Fruit fly (Drosophila melanogaster) whole organism, adult: ENCODE data around the gene Nepl19.

Source experiments
- CG11617 ChIP-seq: fragments of 200-800 bp; sonication (Bioruptor generic); optimal IDR thresholded peaks from 2 replicates; lab custom pipeline; 2017; ENCODE audit warnings: mild to moderate bottlenecking, missing biosample characterization, missing genetic modification reagents, missing genetic modification characterization
- CG12768 ChIP-seq: fragments of 200-800 bp; sonication (Bioruptor generic); optimal IDR thresholded peaks from 2 replicates; lab custom pipeline; 2017; ENCODE audit warnings: missing biosample characterization, missing genetic modification characterization, mild to moderate bottlenecking, moderate library complexity, missing genetic modification reagents
- CG14711 ChIP-seq: fragments of 200-800 bp; sonication (Bioruptor generic); optimal IDR thresholded peaks from 2 replicates; lab custom pipeline; 2018; ENCODE audit warnings: missing biosample characterization, mild to moderate bottlenecking, missing genetic modification characterization, moderate library complexity
- CG1620 ChIP-seq: fragments of 200-800 bp; sonication (Bioruptor generic); optimal IDR thresholded peaks from 2 replicates; lab custom pipeline; 2016; ENCODE audit warnings: missing biosample characterization, missing genetic modification characterization
- CG33017 ChIP-seq: fragments of 200-800 bp; sonication (Bioruptor generic); optimal IDR thresholded peaks from 2 replicates; lab custom pipeline; 2018; ENCODE audit warnings: missing biosample characterization, mild to moderate bottlenecking, missing genetic modification characterization, moderate library complexity
- CG5204 ChIP-seq: fragments of 200-800 bp; sonication (Bioruptor generic); optimal IDR thresholded peaks from 2 replicates; lab custom pipeline; 2016; ENCODE audit warnings: missing biosample characterization, missing genetic modification characterization
- CG7045 ChIP-seq: fragments of 200-800 bp; sonication (Bioruptor generic); optimal IDR thresholded peaks from 2 replicates; lab custom pipeline; 2017; ENCODE audit warnings: missing biosample characterization, mild to moderate bottlenecking, missing genetic modification characterization
- CG7101 ChIP-seq: fragments of 200-800 bp; sonication (Bioruptor generic); optimal IDR thresholded peaks from 2 replicates; lab custom pipeline; 2018; ENCODE audit warnings: missing biosample characterization, mild to moderate bottlenecking, missing genetic modification characterization, moderate library complexity
- Clk ChIP-seq: fragments of 200-800 bp; sonication (Bioruptor generic); optimal IDR thresholded peaks from 2 replicates; lab custom pipeline; 2017; ENCODE audit warnings: missing biosample characterization, missing genetic modification characterization
- Crg-1 ChIP-seq: fragments of 200-800 bp; sonication (Bioruptor generic); optimal IDR thresholded peaks from 2 replicates; lab custom pipeline; 2016; ENCODE audit warnings: missing biosample characterization, missing genetic modification characterization
- Hr96 ChIP-seq: fragments of 200-800 bp; sonication (Bioruptor generic); optimal IDR thresholded peaks from 2 replicates; lab custom pipeline; 2016; ENCODE audit warnings: missing biosample characterization, missing genetic modification characterization
- Mnt ChIP-seq: fragments of 200-800 bp; sonication (Bioruptor generic); optimal IDR thresholded peaks from 2 replicates; lab custom pipeline; 2016; ENCODE audit warnings: missing biosample characterization, mild to moderate bottlenecking, missing genetic modification characterization
- bab1 ChIP-seq: fragments of 200-800 bp; sonication (Bioruptor generic); optimal IDR thresholded peaks from 3 replicates; lab custom pipeline; 2019; ENCODE audit warnings: missing biosample characterization, mild to moderate bottlenecking, missing genetic modification characterization, moderate library complexity
- cic ChIP-seq: fragments of 200-800 bp; sonication (Bioruptor generic); optimal IDR thresholded peaks from 2 replicates; lab custom pipeline; 2017; ENCODE audit warnings: missing biosample characterization, mild to moderate bottlenecking, missing genetic modification characterization, moderate library complexity
- cnc ChIP-seq, 2 experiments: fragments of >200 bp; optimal IDR thresholded peaks; 2 replicates each; lab custom pipeline; 2017
- kay ChIP-seq: fragments of 200-800 bp; sonication (Bioruptor generic); peaks from one replicate; lab custom pipeline; 2016; ENCODE audit warnings: missing biosample characterization, missing genetic modification characterization, borderline replicate concordance
- ovo ChIP-seq: fragments of 200-800 bp; sonication (Bioruptor generic); optimal IDR thresholded peaks from 2 replicates; lab custom pipeline; 2016; ENCODE audit warnings: missing biosample characterization, missing genetic modification characterization
- pad ChIP-seq: fragments of 200-800 bp; sonication (Bioruptor generic); optimal IDR thresholded peaks from 3 replicates; lab custom pipeline; 2017; ENCODE audit warnings: missing biosample characterization, missing genetic modification characterization, mild to moderate bottlenecking, moderate library complexity, missing genetic modification reagents
- tj ChIP-seq: fragments of 200-800 bp; sonication (Bioruptor generic); optimal IDR thresholded peaks from 3 replicates; lab custom pipeline; 2017; ENCODE audit warnings: missing biosample characterization, mild to moderate bottlenecking, missing genetic modification characterization, moderate library complexity
- toe ChIP-seq: fragments of 200-800 bp; sonication (Bioruptor generic); optimal IDR thresholded peaks from 2 replicates; lab custom pipeline; 2016; ENCODE audit warnings: missing biosample characterization, missing genetic modification characterization

The Nepl19 gene

DNA sequence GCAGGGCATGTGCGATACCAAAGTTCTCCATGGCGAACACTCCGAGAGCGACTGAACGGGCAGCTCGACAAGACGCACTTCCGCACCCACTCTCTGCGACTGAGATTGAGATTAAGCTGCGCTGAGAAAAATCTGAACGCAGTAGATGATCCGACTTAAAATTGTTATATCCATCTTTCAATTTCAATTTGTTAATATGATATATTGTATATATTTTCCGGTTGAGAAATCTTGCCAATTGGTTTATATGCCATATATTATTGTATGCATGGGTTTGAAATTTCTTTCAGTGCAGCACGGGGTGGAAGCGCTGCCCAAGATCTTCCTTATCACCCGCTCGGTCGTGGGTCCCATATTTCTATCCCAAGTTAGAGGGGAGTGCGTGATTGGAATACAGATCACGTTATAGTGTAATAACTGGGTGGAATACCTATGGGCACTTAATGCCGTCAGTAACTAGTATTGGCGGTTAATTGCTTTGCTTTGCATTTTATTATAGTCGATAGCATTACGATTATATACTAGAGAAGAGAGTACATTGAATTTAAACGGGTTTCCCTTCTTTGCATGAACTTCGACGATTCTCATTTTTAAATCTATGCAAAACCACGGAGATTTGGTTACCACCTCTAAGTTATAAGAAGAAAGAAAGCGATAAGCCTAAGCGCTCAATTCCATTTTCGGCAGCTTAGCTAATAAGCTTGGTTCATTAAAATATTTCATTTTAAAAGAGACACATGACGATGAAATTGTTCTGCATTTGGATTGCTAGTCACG, at the start of gene Nepl19, which contains the start of gene Nepl20:
TSS of gene Nepl19 (minus strand) at position 57 of the 777 bp plus-strand sequence.
TSS of gene Nepl20 (plus strand) at position 727 of the 777 bp plus-strand sequence.
- TF ChIP-seq bab1 (no peak), toe (peak; percentile 70), cic (GFP tag; lab: Kevin White, UChicago) (peak; percentile 74), pad (GFP tag; lab: Kevin White, UChicago) (peak; percentile 65), CG7045 (GFP tag; lab: Kevin White, UChicago) (peak; percentile 83), cnc (optimal IDR thresholded peaks at IDR 0.05; lab: Kevin White, UChicago) (no peak), Mnt (peak; percentile 58), CG14711 (tag; lab: Kevin White, UChicago) (peak; percentile 79), CG7101 (peak; percentile 85), CG1620 (GFP tag; lab: Kevin White, UChicago) (peak; percentile 20), CG12768 (peak; percentile 95), CG33017 (peak; percentile 92), Clk (GFP tag; lab: Kevin White, UChicago) (peak; percentile 85), tj (GFP tag; lab: Kevin White, UChicago) (peak; percentile 68), Hr96 (GFP tag; lab: Kevin White, UChicago) (peak; percentile 61), kay (GFP tag; lab: Kevin White, UChicago) (no peak), ovo (no peak), CG11617 (GFP tag; lab: Kevin White, UChicago) (peak; percentile 80), Crg-1 (peak; percentile 58), CG5204 (GFP tag; lab: Kevin White, UChicago) (peak; percentile 76)

DNA sequence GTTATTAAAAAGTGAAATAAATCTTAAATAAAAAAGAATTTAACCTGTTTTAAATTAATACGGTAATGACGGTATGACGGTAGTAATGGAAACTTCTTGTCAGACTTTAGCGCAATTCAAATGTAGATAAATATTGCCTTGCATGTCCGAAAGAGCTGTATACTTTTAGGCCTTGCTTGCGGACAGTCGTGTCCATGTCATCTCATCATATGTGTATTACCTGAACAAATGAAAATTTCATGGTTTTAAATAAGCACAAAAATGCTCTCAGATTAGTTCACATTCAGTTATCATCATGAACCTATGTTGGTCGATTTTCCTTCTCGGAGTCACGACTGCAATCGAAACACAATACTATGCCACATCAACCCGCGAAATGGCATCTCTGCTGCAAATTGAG, 42.8 kb upstream of the Nepl19 start, which contains the start of gene CG11828:
TSS of gene CG11828 (plus strand) at position 301 of the 400 bp plus-strand sequence.
- TF ChIP-seq cnc (optimal IDR thresholded peaks at IDR 0.05; lab: Kevin White, UChicago): no peak
- TF ChIP-seq CG33017: no peak
- no peak for TF ChIP-seq Hr96 (GFP tag; lab: Kevin White, UChicago)
- TF ChIP-seq CG11617 (GFP tag; lab: Kevin White, UChicago): no peak
- TF ChIP-seq CG7045 (GFP tag; lab: Kevin White, UChicago): no peak
- no peak for TF ChIP-seq pad (GFP tag; lab: Kevin White, UChicago)
- no peak for TF ChIP-seq CG1620 (GFP tag; lab: Kevin White, UChicago)
- no peak for TF ChIP-seq CG5204 (GFP tag; lab: Kevin White, UChicago)
- TF ChIP-seq cic (GFP tag; lab: Kevin White, UChicago): no peak
- TF ChIP-seq tj (GFP tag; lab: Kevin White, UChicago): no peak
- no peak for TF ChIP-seq toe
- TF ChIP-seq CG12768: no peak
- TF ChIP-seq CG14711 (tag; lab: Kevin White, UChicago): no peak
- TF ChIP-seq CG7101: no peak
- TF ChIP-seq ovo: no peak

DNA sequence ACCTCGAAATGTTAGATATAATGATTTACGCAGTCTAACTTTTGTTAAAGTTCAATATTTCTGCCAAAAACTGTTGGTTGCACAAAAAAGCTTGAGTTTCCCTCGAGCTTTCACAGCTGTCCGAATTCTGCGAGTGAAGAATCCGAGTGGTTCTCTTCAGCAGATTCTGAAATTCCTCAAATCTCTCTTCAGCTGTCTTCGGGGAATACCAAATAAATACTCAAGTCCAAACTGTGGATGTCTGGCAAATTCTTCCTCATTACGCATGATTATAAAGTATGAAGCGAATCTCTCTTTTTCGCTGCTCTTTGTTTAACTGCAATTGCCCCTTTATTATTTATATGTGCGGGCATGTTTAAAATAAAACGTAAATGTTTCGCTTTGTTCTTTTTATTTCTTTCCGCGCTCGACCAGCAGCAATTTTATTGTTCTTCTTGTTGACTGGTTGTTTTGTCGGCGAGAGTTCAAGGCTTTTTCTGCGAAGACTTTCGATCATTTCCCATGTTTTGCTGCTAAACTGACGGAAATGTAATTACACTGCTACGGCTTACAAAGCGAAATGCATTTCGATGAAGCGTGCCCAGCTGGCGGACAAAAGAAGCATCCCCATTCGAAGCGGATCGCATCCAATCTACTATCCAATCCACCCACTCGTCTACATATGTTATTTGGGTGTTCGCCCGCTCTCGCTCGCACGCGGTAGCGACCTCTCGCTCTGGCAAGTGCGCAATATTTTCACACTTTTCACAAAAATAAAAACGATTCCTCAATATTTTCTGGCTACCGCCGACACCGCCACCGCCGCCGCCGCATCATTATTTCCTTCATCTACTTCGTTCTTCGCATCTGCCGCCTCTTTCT, 34.2 kb upstream of the Nepl19 start:
- no peak for TF ChIP-seq tj (GFP tag; lab: Kevin White, UChicago)
- TF ChIP-seq cic (GFP tag; lab: Kevin White, UChicago): no peak
- TF ChIP-seq kay (GFP tag; lab: Kevin White, UChicago): no peak
- no peak for TF ChIP-seq Clk (GFP tag; lab: Kevin White, UChicago)
- TF ChIP-seq CG33017: no peak
- no peak for TF ChIP-seq CG5204 (GFP tag; lab: Kevin White, UChicago)
- no peak for TF ChIP-seq cnc (optimal IDR thresholded peaks at IDR 0.05; lab: Kevin White, UChicago)
- TF ChIP-seq bab1: no peak
- TF ChIP-seq CG1620 (GFP tag; lab: Kevin White, UChicago): no peak
- TF ChIP-seq pad (GFP tag; lab: Kevin White, UChicago): no peak
- no peak for TF ChIP-seq CG14711 (tag; lab: Kevin White, UChicago)

DNA sequence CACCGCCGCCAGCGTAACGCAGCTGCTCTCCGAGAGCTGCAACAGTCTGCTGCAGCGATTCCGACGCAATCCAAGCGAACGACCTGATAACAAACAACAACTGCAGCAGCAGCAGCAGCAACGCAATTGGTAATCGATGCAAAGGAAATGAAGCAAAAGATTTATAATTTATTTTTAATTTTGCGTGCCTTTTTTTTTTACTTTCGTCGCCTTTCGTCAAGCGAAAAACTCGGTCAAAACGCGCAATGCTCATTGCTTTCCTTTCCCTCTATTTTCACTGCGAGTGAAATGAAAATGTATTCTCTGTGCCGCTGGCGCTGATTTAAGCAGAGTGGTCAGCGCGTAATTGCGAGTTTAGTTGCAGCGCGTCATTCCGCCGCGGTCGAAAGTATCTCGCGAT, 33.1 kb upstream of the Nepl19 start:
- TF ChIP-seq Mnt: no peak
- no peak for TF ChIP-seq cnc (optimal IDR thresholded peaks at IDR 0.05; lab: Kevin White, UChicago)
- TF ChIP-seq CG7101: no peak
- no peak for TF ChIP-seq CG7045 (GFP tag; lab: Kevin White, UChicago)
- no peak for TF ChIP-seq CG1620 (GFP tag; lab: Kevin White, UChicago)
- no peak for TF ChIP-seq cic (GFP tag; lab: Kevin White, UChicago)
- no peak for TF ChIP-seq Crg-1
- TF ChIP-seq CG12768: no peak
- TF ChIP-seq Clk (GFP tag; lab: Kevin White, UChicago): no peak
- TF ChIP-seq ovo: no peak
- no peak for TF ChIP-seq tj (GFP tag; lab: Kevin White, UChicago)
- TF ChIP-seq CG11617 (GFP tag; lab: Kevin White, UChicago): no peak
- no peak for TF ChIP-seq pad (GFP tag; lab: Kevin White, UChicago)
- no peak for TF ChIP-seq toe
- TF ChIP-seq CG33017: no peak
- TF ChIP-seq bab1: no peak

DNA sequence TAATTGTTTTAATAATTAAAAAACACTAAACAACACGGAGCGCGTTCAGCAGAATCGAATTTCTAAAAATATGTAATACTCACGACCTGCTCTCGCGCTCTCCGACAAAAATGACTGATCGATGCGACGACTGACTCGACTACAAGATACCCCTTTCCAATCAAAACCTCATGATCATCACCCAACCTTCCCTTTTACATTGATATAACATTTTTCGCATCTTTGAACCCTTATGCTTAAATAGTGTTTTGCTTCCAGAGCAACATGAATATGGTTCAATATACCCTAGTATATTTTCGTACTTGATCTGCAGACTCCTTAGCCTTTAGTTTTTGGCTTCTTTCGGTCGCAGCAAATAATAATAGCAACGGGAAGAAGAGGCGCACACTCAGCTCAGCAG, 31.8 kb upstream of the Nepl19 start:
- TF ChIP-seq Hr96 (GFP tag; lab: Kevin White, UChicago) (no peak), CG14711 (tag; lab: Kevin White, UChicago) (no peak), CG5204 (GFP tag; lab: Kevin White, UChicago) (no peak), ovo (no peak), CG7045 (GFP tag; lab: Kevin White, UChicago) (no peak), CG1620 (GFP tag; lab: Kevin White, UChicago) (no peak), kay (GFP tag; lab: Kevin White, UChicago) (no peak), cnc (optimal IDR thresholded peaks at IDR 0.05; lab: Kevin White, UChicago) (no peak), CG33017 (no peak)
